Worm (Caenorhabditis elegans): ENCODE measurements around the gene K04C2.7.

DNA sequence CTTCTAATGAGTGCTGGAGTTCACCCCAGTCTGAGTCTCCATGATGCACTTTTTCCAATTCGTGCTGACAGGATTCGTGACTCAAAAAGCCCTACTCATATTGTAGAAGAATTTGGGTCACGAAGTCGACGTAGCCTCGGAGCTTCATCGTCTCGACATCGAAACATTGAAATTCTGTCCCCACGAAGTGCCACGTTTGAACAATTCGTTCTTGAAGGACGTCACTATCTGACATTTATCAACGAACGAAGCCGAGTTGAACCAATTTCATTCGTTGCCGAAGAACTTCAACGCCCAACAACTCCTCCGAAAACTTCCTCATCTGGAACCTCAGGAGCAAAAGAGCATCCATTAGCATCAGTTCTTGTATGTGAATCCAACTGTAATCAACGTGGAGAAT, 41.8 kb upstream of the K04C2.7 start:
- TF ChIP-seq nhr-76 (tag; optimal IDR thresholded peaks at IDR 0.05) (no peak), ztf-11 (tag; optimal IDR thresholded peaks at IDR 0.05) (no peak), lsy-2 (tag; optimal IDR thresholded peaks at IDR 0.05) (no peak), unc-62 (GFP tag; optimal IDR thresholded peaks at IDR 0.05) (no peak), nhr-237 (tag; optimal IDR thresholded peaks at IDR 0.05) (no peak)
